Worm (Caenorhabditis elegans): ENCODE data around the gene F09E5.3.

Gene F09E5.3

DNA sequence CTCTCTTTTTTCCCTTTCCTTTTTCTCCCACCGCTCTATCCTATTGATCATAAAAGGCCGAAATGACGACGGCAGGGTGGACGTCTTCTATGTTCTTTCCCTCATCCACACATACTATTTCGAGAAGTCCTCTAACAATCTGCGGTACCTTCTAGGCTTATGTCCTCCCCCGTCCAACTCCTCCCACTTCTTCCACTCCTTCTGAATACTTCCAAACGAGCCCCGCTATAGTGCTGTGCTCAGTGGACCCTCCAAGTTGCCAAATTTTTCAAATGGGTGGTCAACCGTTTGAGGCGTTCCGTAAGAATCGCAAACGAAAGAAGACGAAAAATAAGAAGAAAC, 37.8 kb upstream of the F09E5.3 start (continued):
- TF ChIP-seq arid-1 (GFP tag; conservative IDR thresholded peaks at IDR 0.05) = peak; percentile 65; the same call in 1 of the 2 replicates
- TF ChIP-seq tag-97 (GFP tag; IDR thresholded peaks at IDR 0.05) = no peak
- TF ChIP-seq dmd-9 (GFP tag; IDR thresholded peaks at IDR 0.05) = no peak
- TF ChIP-seq lin-1 (GFP tag; IDR thresholded peaks at IDR 0.05) = no peak
- TF ChIP-seq jun-1 (tag; optimal IDR thresholded peaks at IDR 0.05) = no peak
- TF ChIP-seq set-16 (GFP tag; IDR thresholded peaks at IDR 0.05) = peak; percentile 29; the same call in 1 of the 2 replicates
- TF ChIP-seq Y75B8A.6 (GFP tag; IDR thresholded peaks at IDR 0.05) = no peak
- peak; percentile 81 for TF ChIP-seq ama-1 (optimal IDR thresholded peaks at IDR 0.05)
- TF ChIP-seq lin-38 (GFP tag; IDR thresholded peaks at IDR 0.05) = peak; percentile 44; the same call in 1 of the 2 replicates
- TF ChIP-seq fkh-10 (GFP tag; optimal IDR thresholded peaks at IDR 0.05) = peak; percentile 74
- TF ChIP-seq nhr-48 (tag; optimal IDR thresholded peaks at IDR 0.05) = no peak
- TF ChIP-seq ceh-20 (GFP tag; IDR thresholded peaks at IDR 0.05) = peak; percentile 20; the same call in 1 of the 2 replicates
- no peak for TF ChIP-seq pqm-1 (tag; optimal IDR thresholded peaks at IDR 0.05)
- peak; percentile 67 for TF ChIP-seq egl-43 (GFP tag; IDR thresholded peaks at IDR 0.05)
- TF ChIP-seq mxl-3 (GFP tag; optimal IDR thresholded peaks at IDR 0.05) = no peak
- TF ChIP-seq mep-1 (tag; optimal IDR thresholded peaks at IDR 0.05) = peak; percentile 69
- 0 out of 2 replicates have a peak, but pooled peaks have one; percentile 26 for TF ChIP-seq vab-7 (GFP tag; IDR thresholded peaks at IDR 0.05)
- peak; percentile 56; the same call in 1 of the 2 replicates for TF ChIP-seq hmg-1.1 (GFP tag; IDR thresholded peaks at IDR 0.05)
- TF ChIP-seq dpl-1 (GFP tag; optimal IDR thresholded peaks at IDR 0.05) = no peak
- TF ChIP-seq nhr-102 (tag; optimal IDR thresholded peaks at IDR 0.05) = no peak
- TF ChIP-seq mdl-1 (tag; optimal IDR thresholded peaks at IDR 0.05) = peak in 1 of 2 experiments; percentile 40
- peak; percentile 28 for TF ChIP-seq hlh-30 (tag; optimal IDR thresholded peaks at IDR 0.05; ENCODE audit: insufficient read depth)
- TF ChIP-seq lin-39 (tag; optimal IDR thresholded peaks at IDR 0.05) = no peak

DNA sequence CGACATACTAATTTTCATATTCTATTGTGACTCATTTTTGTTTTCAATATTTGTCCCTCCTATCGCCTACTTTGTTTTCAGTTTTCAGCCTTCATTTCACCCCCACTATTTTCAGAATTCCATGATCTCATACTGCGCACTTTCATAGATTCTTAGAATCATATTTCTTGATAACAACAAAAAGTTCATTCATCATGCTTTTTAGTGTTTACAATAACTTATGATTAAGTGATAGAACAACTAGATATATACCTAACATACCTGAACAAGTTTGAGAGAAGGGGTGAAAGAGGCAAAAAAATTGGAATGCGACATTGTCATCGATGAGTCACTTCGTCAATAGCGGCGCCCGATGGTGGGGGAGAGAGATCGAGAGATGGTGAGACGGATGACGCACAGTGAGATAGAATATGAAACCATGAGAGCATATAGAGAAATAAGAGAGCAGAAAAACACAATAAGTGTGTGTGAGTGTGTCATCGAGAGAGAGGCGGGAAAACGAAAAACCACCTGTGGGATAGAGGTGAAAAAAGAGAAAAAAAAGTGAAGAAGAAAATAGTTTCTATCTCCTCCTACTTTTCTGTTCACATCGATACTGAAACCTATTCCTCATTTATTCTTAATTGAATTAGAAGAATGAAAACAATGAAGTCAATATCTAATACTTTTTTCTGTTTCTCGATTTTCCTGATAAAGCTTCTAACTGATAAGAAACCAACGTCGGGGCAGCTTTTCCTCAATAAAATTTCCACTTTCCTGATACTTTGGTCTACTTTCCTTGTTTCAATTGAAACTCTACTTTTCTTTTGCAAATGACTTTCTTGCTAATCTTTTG, 36.9 kb upstream of the F09E5.3 start:
- TF ChIP-seq mxl-2 (GFP tag; conservative IDR thresholded peaks at IDR 0.05) (no peak), aha-1 (tag) (peak; percentile 100), attf-4 (tag; optimal IDR thresholded peaks at IDR 0.05) (no peak), aly-2 (tag; optimal IDR thresholded peaks at IDR 0.05) (no peak), tag-97 (GFP tag; IDR thresholded peaks at IDR 0.05) (no peak), ama-1 (optimal IDR thresholded peaks at IDR 0.05) (peak; percentile 28), mep-1 (tag; optimal IDR thresholded peaks at IDR 0.05) (peak; percentile 89), ceh-28 (tag; optimal IDR thresholded peaks at IDR 0.05) (peak; percentile 30), set-16 (GFP tag; IDR thresholded peaks at IDR 0.05) (no peak; the same call in 1 of the 2 replicates), Y5F2A.4 (GFP tag; optimal IDR thresholded peaks at IDR 0.05) (no peak), dve-1 (tag; optimal IDR thresholded peaks at IDR 0.05; ENCODE audit: insufficient read depth) (peak; percentile 76), duxl-1 (tag; optimal IDR thresholded peaks at IDR 0.05; ENCODE audit: poor library complexity) (no peak), dmd-8 (GFP tag; IDR thresholded peaks at IDR 0.05) (no peak), sdz-12 (GFP tag; optimal IDR thresholded peaks at IDR 0.05) (peak; percentile 40), lin-1 (GFP tag; IDR thresholded peaks at IDR 0.05) (no peak), lsy-2 (tag; optimal IDR thresholded peaks at IDR 0.05) (peak; percentile 27 to 72), ztf-7 (tag; optimal IDR thresholded peaks at IDR 0.05) (peak; percentile 22), F37D6.2 (tag; optimal IDR thresholded peaks at IDR 0.05) (no peak), cey-2 (tag; optimal IDR thresholded peaks at IDR 0.05; ENCODE audit: borderline replicate concordance, insufficient read depth) (no peak), daf-8 (GFP tag; IDR thresholded peaks at IDR 0.05) (no peak), nhr-11 (tag; optimal IDR thresholded peaks at IDR 0.05) (peak; percentile 80), jun-1 (tag; optimal IDR thresholded peaks at IDR 0.05) (peak; percentile 94), vab-7 (GFP tag; IDR thresholded peaks at IDR 0.05) (no peak), unc-39 (tag; optimal IDR thresholded peaks at IDR 0.05) (no peak), T26A8.4 (GFP tag; IDR thresholded peaks at IDR 0.05) (peak; percentile 51; the same call in 1 of the 2 replicates), nhr-77 (tag; optimal IDR thresholded peaks at IDR 0.05) (peak; percentile 33), F49E8.2 (tag; optimal IDR thresholded peaks at IDR 0.05; ENCODE audit: borderline replicate concordance) (no peak), nhr-25 (tag; optimal IDR thresholded peaks at IDR 0.05; ENCODE audit: borderline replicate concordance, insufficient read depth) (peak; percentile 39), spr-1 (tag; optimal IDR thresholded peaks at IDR 0.05) (peak; percentile 14), lir-3 (tag; optimal IDR thresholded peaks at IDR 0.05) (no peak), madf-9 (GFP tag; conservative IDR thresholded peaks at IDR 0.05) (no peak)
